Worm (Caenorhabditis elegans) whole organism, early embryonic: ENCODE results near the gene Y51A2B.2.

Experiments used
- F13C5.2 ChIP-seq: sonication (generic microtip); optimal IDR thresholded peaks from 2 replicates; lab custom pipeline; 2017; ENCODE audit warnings: mild to moderate bottlenecking, missing genetic modification characterization, inconsistent platforms, missing compliant biosample characterization
- ama-1 ChIP-seq: fragments of 150-350 bp; optimal IDR thresholded peaks from 2 replicates; lab custom pipeline; 2014
- ceh-13 ChIP-seq: fragments of 200-800 bp; sonication (Bioruptor generic); optimal IDR thresholded peaks from 2 replicates; lab custom pipeline; 2018; ENCODE audit warnings: mild to moderate bottlenecking, missing genetic modification characterization, missing compliant biosample characterization
- ceh-36 ChIP-seq: sonication (generic microtip); optimal IDR thresholded peaks from 2 replicates; lab custom pipeline; 2016; ENCODE audit warnings: missing genetic modification characterization, inconsistent platforms, missing compliant biosample characterization
- flt-1 ChIP-seq: fragments of 200-800 bp; sonication (Bioruptor generic); IDR thresholded peaks from 2 replicates; pipeline ENCODE4 v1.3.6; 2022; ENCODE audit warnings: missing genetic modification characterization, missing compliant biosample characterization
- hnd-1 ChIP-seq: sonication (generic microtip); optimal IDR thresholded peaks from 2 replicates; lab custom pipeline; 2016; ENCODE audit warnings: missing genetic modification characterization, missing compliant biosample characterization
- pes-1 ChIP-seq: fragments of 200-800 bp; sonication (Bioruptor generic); IDR thresholded peaks from 2 replicates; pipeline ENCODE4 v1.3.6; 2022; ENCODE audit warnings: missing genetic modification reagents, missing genetic modification characterization, missing compliant biosample characterization
- tbx-37 ChIP-seq: fragments of 200-800 bp; sonication (Bioruptor generic); conservative IDR thresholded peaks from 2 replicates; pipeline ENCODE4 v1.3.6; 2022; ENCODE audit warnings: missing genetic modification reagents, missing genetic modification characterization, missing compliant biosample characterization
- tra-4 ChIP-seq: sonication (generic microtip); optimal IDR thresholded peaks from 2 replicates; lab custom pipeline; 2017; ENCODE audit warnings: missing genetic modification characterization, missing compliant biosample characterization

- TF ChIP-seq ceh-36 (tag; lab: Kevin White, UChicago): no peak
- TF ChIP-seq ama-1 (lab: Kevin White, UChicago): no peak
- no peak for TF ChIP-seq pes-1 (GFP tag; lab: Robert Waterston, UW)
- no peak for TF ChIP-seq hnd-1 (tag; lab: Kevin White, UChicago)
- TF ChIP-seq F13C5.2 (tag; lab: Kevin White, UChicago): no peak
- no peak for TF ChIP-seq flt-1 (GFP tag; lab: Robert Waterston, UW)
- no peak for TF ChIP-seq tbx-37 (GFP tag; lab: Robert Waterston, UW)
- TF ChIP-seq tra-4: no peak
- TF ChIP-seq ceh-13 (GFP tag; lab: Kevin White, UChicago): no peak
These were observed 43.2 kb upstream of the Y51A2B.2 start, which contains the start of gene B0462.4 for ce11 chrV:18331086-18331485.
